Fruit fly (Drosophila melanogaster): ENCODE results near the gene CenB1A.

DNA sequence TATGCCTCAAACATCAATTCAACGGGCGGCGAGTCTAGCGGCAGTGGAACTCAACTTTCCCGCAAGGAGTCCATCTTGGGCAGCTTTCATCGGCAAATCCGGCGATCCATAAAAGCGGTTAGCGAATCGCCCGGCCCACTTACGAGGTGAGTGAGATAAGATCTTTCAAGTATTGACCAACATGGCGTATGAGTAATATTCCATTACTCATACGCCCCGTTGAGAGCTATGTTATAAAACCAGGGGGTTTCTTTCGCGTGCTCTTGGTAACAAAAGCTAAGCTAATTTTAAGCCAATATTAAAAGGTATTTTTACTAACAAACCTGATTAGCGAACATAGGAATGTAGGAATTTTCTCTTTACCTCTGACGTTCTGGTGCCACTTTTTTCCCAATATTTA, 52.1 kb downstream of the CenB1A start:
- no peak for TF ChIP-seq CG8478 (optimal IDR thresholded peaks at IDR 0.05)
- no peak for TF ChIP-seq CTCF (optimal IDR thresholded peaks at IDR 0.05)
